Worm (Caenorhabditis elegans): ENCODE measurements around the gene C31H1.2.

ce11 chrIV:5795495-5795894, 4.4 kb downstream of the C31H1.2 start:
- TF ChIP-seq fax-1 (tag; optimal IDR thresholded peaks at IDR 0.05) (no peak), pqm-1 (tag; optimal IDR thresholded peaks at IDR 0.05) (no peak), ama-1 (optimal IDR thresholded peaks at IDR 0.05) (no peak), fkh-6 (tag; optimal IDR thresholded peaks at IDR 0.05) (no peak), ets-4 (tag; optimal IDR thresholded peaks at IDR 0.05) (no peak), ttx-3 (tag; optimal IDR thresholded peaks at IDR 0.05) (no peak), ref-2 (tag; optimal IDR thresholded peaks at IDR 0.05) (no peak), mec-3 (tag; optimal IDR thresholded peaks at IDR 0.05; ENCODE audit: borderline replicate concordance) (no peak), pax-1 (tag; optimal IDR thresholded peaks at IDR 0.05) (no peak), ceh-19 (GFP tag; optimal IDR thresholded peaks at IDR 0.05) (no peak), unc-55 (GFP tag; optimal IDR thresholded peaks at IDR 0.05) (no peak), pha-4 (tag; optimal IDR thresholded peaks at IDR 0.05) (no peak)

All from whole organism, late embryonic.